Worm (Caenorhabditis elegans) whole organism, L1 larva: ENCODE measurements around the gene F42A10.9.

Experiments used
- C34B4.2 ChIP-seq: sonication (generic microtip); optimal IDR thresholded peaks from 2 replicates; lab custom pipeline; 2017; ENCODE audit warnings: mild to moderate bottlenecking, missing genetic modification characterization, missing compliant biosample characterization
- blmp-1 ChIP-seq: fragments of 150-350 bp; optimal IDR thresholded peaks from 2 replicates; lab custom pipeline; 2014; ENCODE audit warnings: missing biosample characterization, missing genetic modification characterization
- ceh-82 ChIP-seq, 3 experiments: fragments of 150-350 bp in 1 of 3; sonication (generic microtip) in 2 of 3; optimal IDR thresholded peaks; 2 replicates each; lab custom pipeline; 2014 to 2017; ENCODE audit warnings: missing biosample characterization in 3 of 3, missing genetic modification characterization in 3 of 3
- ceh-90 ChIP-seq: sonication (generic microtip); optimal IDR thresholded peaks from 2 replicates; lab custom pipeline; 2016; ENCODE audit warnings: missing genetic modification characterization, missing compliant biosample characterization
- fkh-10 ChIP-seq: sonication (generic microtip); optimal IDR thresholded peaks from 2 replicates; lab custom pipeline; 2017; ENCODE audit warnings: missing biosample characterization, missing genetic modification reagents, missing genetic modification characterization
- lin-13 ChIP-seq: fragments of 150-350 bp; optimal IDR thresholded peaks from 2 replicates; lab custom pipeline; 2014; ENCODE audit warnings: missing biosample characterization, missing genetic modification reagents, missing genetic modification characterization

- TF ChIP-seq C34B4.2 (tag; lab: Kevin White, UChicago) (no peak), blmp-1 (tag; lab: Kevin White, UChicago) (no peak), ceh-82 (tag; optimal IDR thresholded peaks at IDR 0.05; lab: Kevin White, UChicago) (no peak), lin-13 (GFP tag; lab: Kevin White, UChicago) (no peak), fkh-10 (GFP tag; lab: Kevin White, UChicago) (no peak), ceh-90 (tag; lab: Kevin White, UChicago) (no peak)
Measured at ce11 chrIII:6166634-6167033, 2.3 kb downstream of the F42A10.9 start.
